Fruit fly (Drosophila melanogaster) whole organism, embryonic: ENCODE measurements around the gene CG44428.
A peak's percentile ranks its signal among the peaks of the same experiment; 100 is the strongest.

ENCODE experiments used
- Ada2b ChIP-seq: fragments of 200-800 bp; sonication (Bioruptor generic); IDR thresholded peaks from 2 replicates; pipeline ENCODE4 v1.3.6; 2022; ENCODE audit warnings: missing biosample characterization, missing genetic modification characterization
- CG10274 ChIP-seq: fragments of 200-800 bp; sonication (Bioruptor generic); optimal IDR thresholded peaks from 3 replicates; lab custom pipeline; 2017; ENCODE audit warnings: missing biosample characterization, mild to moderate bottlenecking, missing genetic modification characterization
- CG10462 ChIP-seq: fragments of 200-800 bp; sonication (Bioruptor generic); optimal IDR thresholded peaks from 2 replicates; lab custom pipeline; 2016; ENCODE audit warnings: missing biosample characterization, missing genetic modification characterization
- CG10543 ChIP-seq: fragments of 200-800 bp; sonication (Bioruptor generic); optimal IDR thresholded peaks from 3 replicates; lab custom pipeline; 2017; ENCODE audit warnings: missing biosample characterization, mild to moderate bottlenecking, missing genetic modification characterization, moderate library complexity
- CG11093 ChIP-seq: fragments of 200-800 bp; sonication (Bioruptor generic); IDR thresholded peaks from 3 replicates; pipeline ENCODE4 v1.3.6; 2022; ENCODE audit warnings: missing biosample characterization, missing genetic modification characterization
- CG11504 ChIP-seq: fragments of 200-800 bp; sonication (Bioruptor generic); optimal IDR thresholded peaks from 3 replicates; lab custom pipeline; 2019; ENCODE audit warnings: missing biosample characterization, mild to moderate bottlenecking, missing genetic modification characterization, moderate library complexity
- CG11560 ChIP-seq: fragments of 200-800 bp; sonication (Bioruptor generic); IDR thresholded peaks from 3 replicates; pipeline ENCODE4 v1.3.6; 2022; ENCODE audit warnings: missing biosample characterization, missing genetic modification characterization
- CG15269 ChIP-seq: fragments of 200-800 bp; sonication (Bioruptor generic); optimal IDR thresholded peaks from 2 replicates; lab custom pipeline; 2018; ENCODE audit warnings: missing biosample characterization, mild to moderate bottlenecking, missing genetic modification characterization, moderate library complexity
- CG15601 ChIP-seq: fragments of 200-800 bp; sonication (Bioruptor generic); optimal IDR thresholded peaks from 3 replicates; lab custom pipeline; 2019; ENCODE audit warnings: missing biosample characterization, mild to moderate bottlenecking, missing genetic modification characterization, moderate library complexity
- CG17829 ChIP-seq: fragments of 200-800 bp; optimal IDR thresholded peaks from 2 replicates; lab custom pipeline; 2019; ENCODE audit warnings: missing biosample characterization, mild to moderate bottlenecking, missing genetic modification characterization, moderate library complexity
- CG18599 ChIP-seq: fragments of 200-800 bp; sonication (Bioruptor generic); optimal IDR thresholded peaks from 3 replicates; lab custom pipeline; 2017; ENCODE audit warnings: missing biosample characterization, missing genetic modification characterization, mild to moderate bottlenecking, moderate library complexity, missing genetic modification reagents
- CG31441 ChIP-seq: fragments of 200-800 bp; sonication (Bioruptor generic); IDR thresholded peaks from 2 replicates; pipeline ENCODE4 v1.3.6; 2022; ENCODE audit warnings: missing biosample characterization, missing genetic modification characterization
- CG3838 ChIP-seq: fragments of 200-800 bp; sonication (Bioruptor generic); optimal IDR thresholded peaks from 3 replicates; lab custom pipeline; 2016; ENCODE audit warnings: missing biosample characterization, missing genetic modification characterization
- CG6175 ChIP-seq: fragments of 200-800 bp; sonication (Bioruptor generic); IDR thresholded peaks from 3 replicates; pipeline ENCODE4 v1.3.6; 2022; ENCODE audit warnings: missing biosample characterization, missing genetic modification characterization
- CG7786 ChIP-seq: fragments of 200-800 bp; sonication (Bioruptor generic); optimal IDR thresholded peaks from 2 replicates; lab custom pipeline; 2016; ENCODE audit warnings: missing biosample characterization, missing genetic modification characterization
- CG8359 ChIP-seq: fragments of 200-800 bp; sonication (Bioruptor generic); optimal IDR thresholded peaks from 2 replicates; lab custom pipeline; 2017; ENCODE audit warnings: missing biosample characterization, mild to moderate bottlenecking, missing genetic modification characterization, borderline replicate concordance
- CG8765 ChIP-seq: fragments of 200-800 bp; sonication (Bioruptor generic); IDR thresholded peaks from 2 replicates; pipeline ENCODE4 v1.3.6; 2022; ENCODE audit warnings: missing biosample characterization, missing genetic modification characterization
- Eip74EF ChIP-seq, 2 experiments: fragments of 200-800 bp in 1 of 2; fragments of >200 bp in 1 of 2; sonication (Bioruptor generic) in 1 of 2; optimal IDR thresholded peaks; 2 replicates each; lab custom pipeline; 2017 to 2019; ENCODE audit warnings: missing biosample characterization in 2 of 2, missing genetic modification characterization in 2 of 2, mild to moderate bottlenecking in 1 of 2, moderate library complexity in 1 of 2
- Fer1 ChIP-seq: fragments of 200-800 bp; sonication (Bioruptor generic); optimal IDR thresholded peaks from 2 replicates; lab custom pipeline; 2017; ENCODE audit warnings: missing biosample characterization, mild to moderate bottlenecking, missing genetic modification characterization
- Fer3 ChIP-seq: fragments of 200-800 bp; sonication (Bioruptor generic); optimal IDR thresholded peaks from 2 replicates; lab custom pipeline; 2018; ENCODE audit warnings: missing biosample characterization, mild to moderate bottlenecking, missing genetic modification characterization, moderate library complexity
- H2.0 ChIP-seq: fragments of 200-800 bp; sonication (Bioruptor generic); IDR thresholded peaks from 2 replicates; pipeline ENCODE4 v1.3.6; 2022; ENCODE audit warnings: missing biosample characterization, missing genetic modification characterization
- Hey ChIP-seq: fragments of 200-800 bp; sonication (Bioruptor generic); optimal IDR thresholded peaks from 3 replicates; lab custom pipeline; 2018; ENCODE audit warnings: missing biosample characterization, mild to moderate bottlenecking, missing genetic modification characterization
- HmgZ ChIP-seq: fragments of 200-800 bp; sonication (Bioruptor generic); optimal IDR thresholded peaks from 2 replicates; lab custom pipeline; 2018; ENCODE audit warnings: missing biosample characterization, mild to moderate bottlenecking, missing genetic modification characterization
- Hmr ChIP-seq: fragments of 200-800 bp; sonication (Bioruptor generic); optimal IDR thresholded peaks from 3 replicates; lab custom pipeline; 2017; ENCODE audit warnings: mild to moderate bottlenecking, missing biosample characterization, missing genetic modification reagents, missing genetic modification characterization
- Hmx ChIP-seq: fragments of 200-800 bp; sonication (Bioruptor generic); optimal IDR thresholded peaks from 2 replicates; lab custom pipeline; 2016; ENCODE audit warnings: missing biosample characterization, missing genetic modification characterization
- Hr3 ChIP-seq: fragments of 200-800 bp; sonication (Bioruptor generic); optimal IDR thresholded peaks from 3 replicates; lab custom pipeline; 2016; ENCODE audit warnings: missing biosample characterization, missing genetic modification characterization
- MESR4 ChIP-seq: fragments of 200-800 bp; sonication (Bioruptor generic); optimal IDR thresholded peaks from 2 replicates; lab custom pipeline; 2018; ENCODE audit warnings: missing biosample characterization, mild to moderate bottlenecking, missing genetic modification characterization, moderate library complexity
- Side ChIP-seq: fragments of 200-800 bp; sonication (Bioruptor generic); optimal IDR thresholded peaks from 2 replicates; lab custom pipeline; 2016; ENCODE audit warnings: missing biosample characterization, missing genetic modification characterization
- Sin3A ChIP-seq: fragments of >200 bp; optimal IDR thresholded peaks from 2 replicates; lab custom pipeline; 2018
- ase ChIP-seq: fragments of 200-800 bp; sonication (Bioruptor generic); IDR thresholded peaks from 3 replicates; pipeline ENCODE4 v1.3.6; 2022; ENCODE audit warnings: missing biosample characterization, missing genetic modification characterization
- chm ChIP-seq: fragments of 200-800 bp; sonication (Bioruptor generic); IDR thresholded peaks from 2 replicates; pipeline ENCODE4 v1.3.6; 2022; ENCODE audit warnings: missing biosample characterization, missing genetic modification characterization
- esg ChIP-seq: fragments of 200-800 bp; sonication (Bioruptor generic); conservative IDR thresholded peaks from 2 replicates; pipeline ENCODE4 v1.3.6; 2022; ENCODE audit warnings: missing biosample characterization, missing genetic modification characterization
- ewg ChIP-seq: fragments of 200-800 bp; sonication (Bioruptor generic); optimal IDR thresholded peaks from 3 replicates; lab custom pipeline; 2017; ENCODE audit warnings: mild to moderate bottlenecking, missing biosample characterization, missing genetic modification reagents, missing genetic modification characterization
- ftz-f1 ChIP-seq: fragments of 200-800 bp; sonication (Bioruptor generic); optimal IDR thresholded peaks from 2 replicates; lab custom pipeline; 2016; ENCODE audit warnings: missing biosample characterization, missing genetic modification characterization
- gce ChIP-seq: fragments of 200-800 bp; sonication (Bioruptor generic); IDR thresholded peaks from 3 replicates; pipeline ENCODE4 v1.3.6; 2022; ENCODE audit warnings: missing biosample characterization, missing genetic modification characterization
- gem ChIP-seq: fragments of 200-800 bp; sonication (Bioruptor generic); optimal IDR thresholded peaks from 2 replicates; lab custom pipeline; 2019; ENCODE audit warnings: missing biosample characterization, mild to moderate bottlenecking, missing genetic modification characterization, moderate library complexity
- grn ChIP-seq: fragments of 200-800 bp; sonication (Bioruptor generic); optimal IDR thresholded peaks from 3 replicates; lab custom pipeline; 2017; ENCODE audit warnings: missing biosample characterization, missing genetic modification characterization
- ham ChIP-seq: fragments of 200-800 bp; sonication (Bioruptor generic); IDR thresholded peaks from 2 replicates; pipeline ENCODE4 v1.3.6; 2022; ENCODE audit warnings: missing biosample characterization, missing genetic modification characterization
- pan ChIP-seq, 4 experiments: fragments of >200 bp in 3 of 4; fragments of 200-800 bp in 1 of 4; sonication (Bioruptor generic) in 1 of 4; optimal IDR thresholded peaks in 3 of 4; IDR thresholded peaks in 1 of 4; 2 replicates each; pipeline versions ENCODE4 v1.3.6 to Lab custom; 2017 to 2022; ENCODE audit warnings: missing biosample characterization in 2 of 4, missing genetic modification characterization in 2 of 4, mixed read lengths in 1 of 4
- prd ChIP-seq, 3 experiments: fragments of >200 bp in 2 of 3; fragments of 200-800 bp in 1 of 3; sonication (Bioruptor generic) in 1 of 3; optimal IDR thresholded peaks in 2 of 3; IDR thresholded peaks in 1 of 3; 2 replicates in 2 of 3; 3 replicates in 1 of 3; pipeline versions ENCODE4 v1.3.6 to Lab custom; 2017 to 2022; ENCODE audit warnings: missing biosample characterization in 1 of 3, missing genetic modification characterization in 1 of 3
- ranshi ChIP-seq: fragments of 200-800 bp; sonication (Bioruptor generic); IDR thresholded peaks from 2 replicates; pipeline ENCODE4 v1.3.6; 2022; ENCODE audit warnings: missing biosample characterization, missing genetic modification characterization
- row ChIP-seq: fragments of 200-800 bp; sonication (Bioruptor generic); IDR thresholded peaks from 3 replicates; pipeline ENCODE4 v1.3.6; 2022; ENCODE audit warnings: missing biosample characterization, missing genetic modification characterization
- sisA ChIP-seq: fragments of 200-800 bp; sonication (Bioruptor generic); IDR thresholded peaks from 2 replicates; pipeline ENCODE4 v1.3.6; 2022; ENCODE audit warnings: missing biosample characterization, missing genetic modification characterization
- sob ChIP-seq: fragments of 200-800 bp; sonication (Bioruptor generic); IDR thresholded peaks from 2 replicates; pipeline ENCODE4 v1.3.6; 2022; ENCODE audit warnings: missing biosample characterization, missing genetic modification characterization
- sqz ChIP-seq: fragments of 200-800 bp; sonication (Bioruptor generic); optimal IDR thresholded peaks from 3 replicates; lab custom pipeline; 2018; ENCODE audit warnings: missing biosample characterization, mild to moderate bottlenecking, missing genetic modification characterization
- stwl ChIP-seq: fragments of 200-800 bp; sonication (Bioruptor generic); optimal IDR thresholded peaks from 3 replicates; lab custom pipeline; 2018; ENCODE audit warnings: missing biosample characterization, mild to moderate bottlenecking, missing genetic modification characterization, moderate library complexity
- twi ChIP-seq: fragments of 200-800 bp; optimal IDR thresholded peaks from 2 replicates; lab custom pipeline; 2019; ENCODE audit warnings: missing biosample characterization, mild to moderate bottlenecking, missing genetic modification characterization, moderate library complexity
- vnd ChIP-seq: fragments of 200-800 bp; sonication (Bioruptor generic); IDR thresholded peaks from 3 replicates; pipeline ENCODE4 v1.3.6; 2022; ENCODE audit warnings: missing biosample characterization, missing genetic modification characterization; ENCODE audit not compliant: partially characterized antibody

Gene CG44428

dm6 chrX:13529673-13530072 lies 376 bp downstream of the CG44428 start:
- TF ChIP-seq CG17829 (tag; lab: Kevin White, UChicago) (no peak), ase (GFP tag; lab: Robert Waterston, UW) (0 out of 3 replicates have a peak, but pooled peaks have one; percentile 6), pan (optimal IDR thresholded peaks at IDR 0.05; lab: Kevin White, UChicago) (no peak), pan (GFP tag; optimal IDR thresholded peaks at IDR 0.05 in 1 of 2, IDR thresholded peaks at IDR 0.05 in 1 of 2) (peak in 1 of 2 experiments; percentile 11), CG31441 (GFP tag; lab: Robert Waterston, UW) (no peak), esg (GFP tag; lab: Robert Waterston, UW) (no peak), chm (no peak), MESR4 (GFP tag; lab: Kevin White, UChicago) (no peak), CG18599 (GFP tag; lab: Kevin White, UChicago) (peak; percentile 2), CG8765 (GFP tag; lab: Robert Waterston, UW) (no peak), Hmx (GFP tag; lab: Kevin White, UChicago) (no peak), sob (GFP tag; lab: Robert Waterston, UW) (no peak), CG10274 (GFP tag; lab: Kevin White, UChicago) (no peak), CG11560 (tag; lab: Robert Waterston, UW) (no peak), gce (GFP tag; lab: Robert Waterston, UW) (no peak), HmgZ (tag; lab: Kevin White, UChicago) (no peak), sisA (0 out of 2 replicates have a peak, but pooled peaks have one; percentile 16), ranshi (GFP tag; lab: Robert Waterston, UW) (no peak), CG11504 (tag; lab: Kevin White, UChicago) (peak; percentile 13), Hmr (GFP tag; lab: Kevin White, UChicago) (no peak), CG6175 (GFP tag; lab: Robert Waterston, UW) (0 out of 3 replicates have a peak, but pooled peaks have one; percentile 11), CG10543 (GFP tag; lab: Kevin White, UChicago) (no peak), vnd (GFP tag; lab: Robert Waterston, UW) (no peak), row (GFP tag; lab: Robert Waterston, UW) (peak; percentile 22; the same call in 1 of the 3 replicates), Fer3 (tag; lab: Kevin White, UChicago) (no peak), ham (GFP tag; lab: Robert Waterston, UW) (no peak), H2.0 (GFP tag; lab: Robert Waterston, UW) (no peak), gem (peak; percentile 32), prd (optimal IDR thresholded peaks at IDR 0.05; lab: Kevin White, UChicago) (no peak), prd (GFP tag; IDR thresholded peaks at IDR 0.05; lab: Robert Waterston, UW) (peak; percentile 42; the same call in 1 of the 3 replicates), CG8359 (no peak), CG7786 (GFP tag; lab: Kevin White, UChicago) (no peak), Ada2b (0 out of 2 replicates have a peak, but pooled peaks have one; percentile 30)
- TF ChIP-seq, all 482 proteins: peak for 10

dm6 chrX:13527706-13528105 lies 2.3 kb downstream of the CG44428 start, which contains the start of gene CG15754:
Gene CG15754, plus strand, starts transcription at chrX:13528006.
- TF ChIP-seq Side (GFP tag; lab: Kevin White, UChicago): no peak
- no peak for TF ChIP-seq Hey (tag; lab: Kevin White, UChicago)
- TF ChIP-seq Sin3A (lab: Kevin White, UChicago): no peak
- no peak for TF ChIP-seq twi
- TF ChIP-seq sob (GFP tag; lab: Robert Waterston, UW): no peak
- TF ChIP-seq grn (GFP tag; lab: Kevin White, UChicago): no peak
- no peak for TF ChIP-seq CG10462 (GFP tag; lab: Kevin White, UChicago)
- no peak for TF ChIP-seq CG15601
- no peak for TF ChIP-seq CG15269
- TF ChIP-seq Eip74EF (GFP tag; optimal IDR thresholded peaks at IDR 0.05; lab: Kevin White, UChicago): no peak
- no peak for TF ChIP-seq ftz-f1 (GFP tag; lab: Kevin White, UChicago)
- TF ChIP-seq stwl (tag; lab: Kevin White, UChicago): no peak
- no peak for TF ChIP-seq CG3838 (GFP tag; lab: Kevin White, UChicago)
- TF ChIP-seq sqz (GFP tag; lab: Kevin White, UChicago): no peak
- no peak for TF ChIP-seq ewg (GFP tag; lab: Kevin White, UChicago)
- TF ChIP-seq Hr3: no peak
- TF ChIP-seq CG11093 (GFP tag; lab: Robert Waterston, UW): no peak
- no peak for TF ChIP-seq Fer1 (GFP tag; lab: Kevin White, UChicago)
- TF ChIP-seq, all 482 proteins: peak for 0
